Worm (Caenorhabditis elegans): ENCODE results near the gene ptl-1.
A peak's percentile ranks its signal among the peaks of the same experiment; 100 is the strongest.

ptl-1 gene

DNA sequence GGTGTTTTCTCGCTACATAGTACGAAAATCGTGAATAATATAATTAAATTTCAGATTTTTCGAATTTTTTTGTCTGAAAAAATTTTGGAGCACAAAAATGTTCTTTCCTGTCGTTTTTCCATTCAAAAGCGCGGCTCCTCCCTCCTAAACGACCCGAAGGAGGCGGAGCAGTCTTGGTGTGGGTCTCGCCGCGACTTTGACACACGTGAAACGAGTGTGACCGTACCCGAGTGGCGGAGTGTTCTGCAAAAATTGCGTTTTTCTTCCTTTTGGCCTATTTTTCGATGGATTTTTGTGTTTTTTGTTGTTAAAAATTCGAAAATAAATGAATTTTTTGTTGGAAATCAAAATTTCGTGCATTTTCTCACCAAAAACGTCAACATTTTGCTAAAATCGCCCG is 28.6 kb downstream of the ptl-1 start, which contains the start of gene snt-2:
TSS of gene snt-2 (minus strand) at position 139 of the 400 bp plus-strand sequence.
- peak; percentile 43 for TF ChIP-seq egl-13 (tag; optimal IDR thresholded peaks at IDR 0.05)
- no peak for TF ChIP-seq ceh-63 (GFP tag; optimal IDR thresholded peaks at IDR 0.05)
- no peak for TF ChIP-seq pag-3 (tag; optimal IDR thresholded peaks at IDR 0.05; ENCODE audit: borderline replicate concordance, insufficient read depth)
- TF ChIP-seq lin-39 (tag; optimal IDR thresholded peaks at IDR 0.05), result peak; percentile 40
- TF ChIP-seq aha-1 (tag; optimal IDR thresholded peaks at IDR 0.05), result peak; percentile 49
- TF ChIP-seq sup-37 (GFP tag; optimal IDR thresholded peaks at IDR 0.05), result no peak
- TF ChIP-seq nhr-20 (tag; optimal IDR thresholded peaks at IDR 0.05), result peak; percentile 73
- peak; percentile 85 for TF ChIP-seq skn-1 (tag; optimal IDR thresholded peaks at IDR 0.05)
- peak; percentile 76 for TF ChIP-seq swsn-7 (tag; optimal IDR thresholded peaks at IDR 0.05)
- TF ChIP-seq sox-4 (tag; optimal IDR thresholded peaks at IDR 0.05), result no peak
- peak; percentile 62 for TF ChIP-seq elt-2 (tag; optimal IDR thresholded peaks at IDR 0.05)
- TF ChIP-seq Y116A8C.19 (tag; optimal IDR thresholded peaks at IDR 0.05; ENCODE audit: borderline replicate concordance), result no peak
- no peak for TF ChIP-seq ceh-8 (GFP tag; optimal IDR thresholded peaks at IDR 0.05)
- TF ChIP-seq F16B12.6 (tag; optimal IDR thresholded peaks at IDR 0.05), result peak; percentile 44
- TF ChIP-seq unc-30 (tag; optimal IDR thresholded peaks at IDR 0.05), result no peak
- TF ChIP-seq lir-3 (tag; optimal IDR thresholded peaks at IDR 0.05; ENCODE audit: poor library complexity), result peak; percentile 67
- no peak for TF ChIP-seq unc-130 (tag; optimal IDR thresholded peaks at IDR 0.05)
- peak; percentile 16 for TF ChIP-seq ztf-4 (tag; optimal IDR thresholded peaks at IDR 0.05)
- no peak for TF ChIP-seq unc-62 (GFP tag; optimal IDR thresholded peaks at IDR 0.05)
- peak; percentile 36 for TF ChIP-seq nhr-237 (tag; optimal IDR thresholded peaks at IDR 0.05)
- peak; percentile 88 for TF ChIP-seq snu-23 (GFP tag; optimal IDR thresholded peaks at IDR 0.05)
- TF ChIP-seq ceh-90 (tag; optimal IDR thresholded peaks at IDR 0.05), result peak; percentile 18
- TF ChIP-seq tlp-1 (tag; optimal IDR thresholded peaks at IDR 0.05), result no peak
- peak; percentile 5 for TF ChIP-seq fkh-10 (GFP tag; optimal IDR thresholded peaks at IDR 0.05)
- TF ChIP-seq hlh-4 (tag; optimal IDR thresholded peaks at IDR 0.05), result no peak
- no peak for TF ChIP-seq egl-27 (tag; optimal IDR thresholded peaks at IDR 0.05)
- TF ChIP-seq mef-2 (tag; optimal IDR thresholded peaks at IDR 0.05), result no peak
- peak; percentile 78 for TF ChIP-seq isw-1 (GFP tag; IDR thresholded peaks at IDR 0.05)
- TF ChIP-seq nhr-19 (GFP tag; conservative IDR thresholded peaks at IDR 0.05), result peak; percentile 77
- peak; percentile 82 for TF ChIP-seq tbx-2 (tag; optimal IDR thresholded peaks at IDR 0.05)
- no peak for TF ChIP-seq pqm-1 (tag; optimal IDR thresholded peaks at IDR 0.05)
- no peak for TF ChIP-seq unc-98 (GFP tag; IDR thresholded peaks at IDR 0.05)
- peak; percentile 70 for TF ChIP-seq nhr-77 (tag; optimal IDR thresholded peaks at IDR 0.05)
- TF ChIP-seq hlh-17 (GFP tag; optimal IDR thresholded peaks at IDR 0.05; ENCODE audit: borderline replicate concordance), result no peak
- TF ChIP-seq ceh-88 (GFP tag; IDR thresholded peaks at IDR 0.05), result peak; percentile 30; the same call in 1 of the 2 replicates
- TF ChIP-seq efl-3 (GFP tag; optimal IDR thresholded peaks at IDR 0.05), result no peak
- peak; percentile 24 for TF ChIP-seq vab-15 (tag; optimal IDR thresholded peaks at IDR 0.05)
- TF ChIP-seq mep-1 (tag; optimal IDR thresholded peaks at IDR 0.05), result peak; percentile 80
- no peak for TF ChIP-seq sptf-1 (tag; optimal IDR thresholded peaks at IDR 0.05)
- peak; percentile 63 for TF ChIP-seq pax-3 (tag; optimal IDR thresholded peaks at IDR 0.05)
- no peak for TF ChIP-seq alr-1 (tag; optimal IDR thresholded peaks at IDR 0.05; ENCODE audit: borderline replicate concordance)
- peak; percentile 53 to 95 (median 75) for TF ChIP-seq ceh-82 (tag; optimal IDR thresholded peaks at IDR 0.05)
- TF ChIP-seq efl-1 (optimal IDR thresholded peaks at IDR 0.05), result peak; percentile 84 to 86
- TF ChIP-seq efl-1 (GFP tag; optimal IDR thresholded peaks at IDR 0.05 in 1 of 2), result peak; percentile 82 to 97
- TF ChIP-seq nhr-12 (tag; optimal IDR thresholded peaks at IDR 0.05), result no peak
- peak in 2 of 6 experiments; percentile 37 to 44 for TF ChIP-seq elt-3 (tag; optimal IDR thresholded peaks at IDR 0.05)
- TF ChIP-seq irx-1 (tag; optimal IDR thresholded peaks at IDR 0.05), result peak; percentile 76
- TF ChIP-seq aly-2 (tag; optimal IDR thresholded peaks at IDR 0.05), result peak; percentile 19
- peak; percentile 89 for TF ChIP-seq rnt-1 (tag; optimal IDR thresholded peaks at IDR 0.05)
- peak; percentile 50 for TF ChIP-seq C04F5.9 (tag; optimal IDR thresholded peaks at IDR 0.05)
- TF ChIP-seq nhr-85 (tag), result peak; percentile 85
- no peak for TF ChIP-seq zag-1 (tag; optimal IDR thresholded peaks at IDR 0.05)
- TF ChIP-seq snpc-4 (tag; optimal IDR thresholded peaks at IDR 0.05), result peak; percentile 43
- TF ChIP-seq mab-9 (GFP tag; IDR thresholded peaks at IDR 0.05), result no peak

Measured in whole organism, L1 larva.